Worm (Caenorhabditis elegans) whole organism, L4 larva: ENCODE results near the gene Y11D7A.9.

Source experiments
- F26F4.8 ChIP-seq: fragments of 200-800 bp; sonication (Bioruptor generic); conservative IDR thresholded peaks from 2 replicates; pipeline ENCODE4 v1.3.6; 2022; ENCODE audit warnings: missing genetic modification characterization, missing compliant biosample characterization
- F44E2.7 ChIP-seq: fragments of 200-800 bp; sonication (Bioruptor generic); IDR thresholded peaks from 2 replicates; pipeline ENCODE4 v2.1.2; 2022; ENCODE audit warnings: missing genetic modification characterization, missing compliant biosample characterization
- F49E8.2 ChIP-seq: sonication (generic microtip); optimal IDR thresholded peaks from 2 replicates; lab custom pipeline; 2016; ENCODE audit warnings: missing compliant biosample characterization, mild to moderate bottlenecking, missing genetic modification characterization, borderline replicate concordance
- T26A8.4 ChIP-seq: fragments of 200-800 bp; sonication (Bioruptor generic); IDR thresholded peaks from 2 replicates; pipeline ENCODE4 v1.3.6; 2022; ENCODE audit warnings: missing genetic modification characterization, missing compliant biosample characterization
- Y48G9A.11 ChIP-seq: fragments of 200-800 bp; sonication (Bioruptor generic); IDR thresholded peaks from 2 replicates; pipeline ENCODE4 v1.3.6; 2022; ENCODE audit warnings: missing genetic modification reagents, missing genetic modification characterization, missing compliant biosample characterization
- Y5F2A.4 ChIP-seq: fragments of 200-800 bp; sonication (Bioruptor generic); optimal IDR thresholded peaks from 2 replicates; lab custom pipeline; 2018; ENCODE audit warnings: mild to moderate bottlenecking, missing genetic modification characterization, missing compliant biosample characterization
- Y75B8A.6 ChIP-seq: fragments of 200-800 bp; sonication (Bioruptor generic); IDR thresholded peaks from 2 replicates; pipeline ENCODE4 v1.3.6; 2022; ENCODE audit warnings: missing genetic modification reagents, missing genetic modification characterization, missing compliant biosample characterization
- aha-1 ChIP-seq: fragments of 150-350 bp; peaks from one replicate; lab custom pipeline; 2014; ENCODE audit warnings: missing biosample characterization, missing genetic modification characterization
- ama-1 ChIP-seq: fragments of 150-350 bp; optimal IDR thresholded peaks from 2 replicates; lab custom pipeline; 2014; ENCODE audit warnings: inconsistent platforms, mixed read lengths
- arid-1 ChIP-seq: fragments of 200-800 bp; sonication (Bioruptor generic); conservative IDR thresholded peaks from 2 replicates; pipeline ENCODE4 v1.3.6; 2022; ENCODE audit warnings: missing genetic modification reagents, missing genetic modification characterization, missing compliant biosample characterization
- ceh-20 ChIP-seq: fragments of 200-800 bp; sonication (Bioruptor generic); IDR thresholded peaks from 2 replicates; pipeline ENCODE4 v1.3.6; 2022; ENCODE audit warnings: missing genetic modification reagents, missing genetic modification characterization, missing compliant biosample characterization
- ceh-82 ChIP-seq: sonication (generic microtip); optimal IDR thresholded peaks from 2 replicates; lab custom pipeline; 2017; ENCODE audit warnings: missing biosample characterization, missing genetic modification characterization
- cey-2 ChIP-seq: sonication (generic microtip); optimal IDR thresholded peaks from 3 replicates; lab custom pipeline; 2017; ENCODE audit warnings: missing genetic modification characterization, mild to moderate bottlenecking, missing compliant biosample characterization, antibody characterized with exemption, borderline replicate concordance; ENCODE audit not compliant: insufficient read depth
- ctbp-1 ChIP-seq: fragments of 200-800 bp; sonication (Bioruptor generic); IDR thresholded peaks from 2 replicates; pipeline ENCODE4 v1.3.6; 2022; ENCODE audit warnings: missing genetic modification reagents, missing genetic modification characterization, missing compliant biosample characterization
- daf-19 ChIP-seq: fragments of 200-800 bp; sonication (Bioruptor generic); conservative IDR thresholded peaks from 2 replicates; pipeline ENCODE4 v1.3.6; 2022; ENCODE audit warnings: missing genetic modification characterization, missing compliant biosample characterization
- dmd-6 ChIP-seq: fragments of 200-800 bp; sonication (Bioruptor generic); IDR thresholded peaks from 2 replicates; pipeline ENCODE4 v1.3.6; 2022; ENCODE audit warnings: missing genetic modification reagents, missing genetic modification characterization, missing compliant biosample characterization
- dmd-8 ChIP-seq: fragments of 200-800 bp; sonication (Bioruptor generic); IDR thresholded peaks from 2 replicates; pipeline ENCODE4 v1.3.6; 2022; ENCODE audit warnings: missing genetic modification characterization, missing compliant biosample characterization
- duxl-1 ChIP-seq: sonication (generic microtip); optimal IDR thresholded peaks from 2 replicates; lab custom pipeline; 2016; ENCODE audit warnings: mild to moderate bottlenecking, missing genetic modification characterization, moderate library complexity, missing compliant biosample characterization; ENCODE audit not compliant: poor library complexity
- egl-27 ChIP-seq: sonication (generic microtip); optimal IDR thresholded peaks from 3 replicates; lab custom pipeline; 2017; ENCODE audit warnings: missing biosample characterization, missing genetic modification reagents, missing genetic modification characterization
- egl-43 ChIP-seq: fragments of 200-800 bp; sonication (Bioruptor generic); IDR thresholded peaks from 2 replicates; pipeline ENCODE4 v1.3.6; 2022; ENCODE audit warnings: missing genetic modification reagents, missing genetic modification characterization, missing compliant biosample characterization
- fkh-10 ChIP-seq: fragments of 150-350 bp; optimal IDR thresholded peaks from 2 replicates; lab custom pipeline; 2014; ENCODE audit warnings: missing biosample characterization, missing genetic modification reagents, missing genetic modification characterization
- hif-1 ChIP-seq, 2 experiments: sonication (generic microtip); optimal IDR thresholded peaks; 2 replicates each; lab custom pipeline; 2016 to 2017; ENCODE audit warnings: missing compliant biosample characterization in 2 of 2, missing genetic modification characterization in 2 of 2, missing genetic modification reagents in 2 of 2, missing genotype in 2 of 2, mild to moderate bottlenecking in 1 of 2
- hlh-11 ChIP-seq: fragments of 200-800 bp; sonication (Bioruptor generic); optimal IDR thresholded peaks from 2 replicates; lab custom pipeline; 2018; ENCODE audit warnings: mild to moderate bottlenecking, missing genetic modification characterization, missing compliant biosample characterization
- hlh-30 ChIP-seq: sonication (generic microtip); optimal IDR thresholded peaks from 2 replicates; lab custom pipeline; 2017; ENCODE audit warnings: antibody characterized with exemption, mild to moderate bottlenecking, missing genetic modification characterization, missing compliant biosample characterization; ENCODE audit not compliant: insufficient read depth
- lim-7 ChIP-seq: fragments of 200-800 bp; sonication (Bioruptor generic); IDR thresholded peaks from 2 replicates; pipeline ENCODE4 v1.3.6; 2022; ENCODE audit warnings: missing genetic modification characterization, missing compliant biosample characterization
- lin-38 ChIP-seq: fragments of 200-800 bp; sonication (Bioruptor generic); IDR thresholded peaks from 2 replicates; pipeline ENCODE4 v1.3.6; 2022; ENCODE audit warnings: missing genetic modification reagents, missing genetic modification characterization, missing compliant biosample characterization
- lin-39 ChIP-seq: fragments of 150-350 bp; optimal IDR thresholded peaks from 2 replicates; lab custom pipeline; 2014; ENCODE audit warnings: missing biosample characterization, missing genetic modification reagents, missing genetic modification characterization
- lir-3 ChIP-seq: sonication (generic microtip); optimal IDR thresholded peaks from 2 replicates; lab custom pipeline; 2016; ENCODE audit warnings: mild to moderate bottlenecking, missing genetic modification characterization, missing compliant biosample characterization
- madf-5 ChIP-seq, 2 experiments: fragments of 200-800 bp; sonication (Bioruptor generic); IDR thresholded peaks; 2 replicates each; pipeline ENCODE4 v1.3.6; 2022; ENCODE audit warnings: missing compliant biosample characterization in 2 of 2, missing genetic modification characterization in 2 of 2
- mdl-1 ChIP-seq, 2 experiments: fragments of 150-350 bp in 1 of 2; sonication (generic microtip) in 1 of 2; optimal IDR thresholded peaks; 2 replicates each; lab custom pipeline; 2014 to 2017; ENCODE audit warnings: missing biosample characterization in 2 of 2, missing genetic modification characterization in 2 of 2
- mdt-29 ChIP-seq: fragments of 200-800 bp; sonication (Bioruptor generic); IDR thresholded peaks from 2 replicates; pipeline ENCODE4 v1.3.6; 2022; ENCODE audit warnings: missing genetic modification reagents, missing genetic modification characterization, missing compliant biosample characterization
- mep-1 ChIP-seq: fragments of 150-350 bp; sonication (generic microtip); optimal IDR thresholded peaks from 3 replicates; lab custom pipeline; 2014; ENCODE audit warnings: missing biosample characterization, missing genetic modification characterization
- mes-2 ChIP-seq: sonication (generic microtip); optimal IDR thresholded peaks from 2 replicates; lab custom pipeline; 2016; ENCODE audit warnings: missing genotype, mild to moderate bottlenecking, missing genetic modification characterization, missing compliant biosample characterization; ENCODE audit not compliant: poor library complexity, severe bottlenecking
- mxl-2 ChIP-seq: fragments of 200-800 bp; sonication (Bioruptor generic); conservative IDR thresholded peaks from 2 replicates; pipeline ENCODE4 v1.3.6; 2022; ENCODE audit warnings: missing genetic modification reagents, missing genetic modification characterization, missing compliant biosample characterization
- nhr-102 ChIP-seq: sonication (generic microtip); optimal IDR thresholded peaks from 2 replicates; lab custom pipeline; 2016; ENCODE audit warnings: mild to moderate bottlenecking, missing genetic modification characterization, moderate library complexity, missing compliant biosample characterization
- nhr-111 ChIP-seq: fragments of 200-800 bp; sonication (Bioruptor generic); optimal IDR thresholded peaks from 2 replicates; lab custom pipeline; 2018; ENCODE audit warnings: mild to moderate bottlenecking, missing genetic modification characterization, missing compliant biosample characterization
- nhr-237 ChIP-seq: sonication (generic microtip); optimal IDR thresholded peaks from 2 replicates; lab custom pipeline; 2017; ENCODE audit warnings: missing biosample characterization, missing genetic modification characterization
- nhr-48 ChIP-seq: sonication (generic microtip); optimal IDR thresholded peaks from 2 replicates; lab custom pipeline; 2016; ENCODE audit warnings: mild to moderate bottlenecking, missing genetic modification characterization, missing compliant biosample characterization
- pha-4 ChIP-seq, 2 experiments: fragments of 150-350 bp in 1 of 2; fragments of 200-800 bp in 1 of 2; sonication (Bioruptor generic) in 1 of 2; IDR thresholded peaks in 1 of 2; optimal IDR thresholded peaks in 1 of 2; 2 replicates each; pipeline versions ENCODE4 v1.3.6 to Lab custom; 2014 to 2022; ENCODE audit warnings: missing genetic modification characterization in 2 of 2, missing genetic modification reagents in 2 of 2, missing biosample characterization in 1 of 2, missing compliant biosample characterization in 1 of 2
- rbr-2 ChIP-seq: sonication (generic microtip); optimal IDR thresholded peaks from 2 replicates; lab custom pipeline; 2016; ENCODE audit warnings: missing genotype, missing genetic modification characterization, missing compliant biosample characterization
- sdz-12 ChIP-seq: fragments of 200-800 bp; sonication (Bioruptor generic); optimal IDR thresholded peaks from 2 replicates; lab custom pipeline; 2018; ENCODE audit warnings: mild to moderate bottlenecking, missing genetic modification characterization, missing compliant biosample characterization
- skn-1 ChIP-seq: fragments of 150-350 bp; optimal IDR thresholded peaks from 2 replicates; lab custom pipeline; 2014; ENCODE audit warnings: missing biosample characterization, missing genetic modification characterization
- unc-130 ChIP-seq: sonication (generic microtip); optimal IDR thresholded peaks from 2 replicates; lab custom pipeline; 2016; ENCODE audit warnings: missing genetic modification reagents, missing genetic modification characterization, missing compliant biosample characterization
- unc-62 ChIP-seq, 3 experiments: fragments of 150-350 bp in 1 of 3; sonication (generic microtip); optimal IDR thresholded peaks in 2 of 3; peaks in 1 of 3; 1 replicate in 1 of 3; 2 replicates in 2 of 3; lab custom pipeline; 2014 to 2017; ENCODE audit warnings: missing biosample characterization in 3 of 3, missing genetic modification characterization in 3 of 3, missing genetic modification reagents in 3 of 3, missing genotype in 1 of 3
- zfp-2 ChIP-seq: sonication (generic microtip); optimal IDR thresholded peaks from 2 replicates; lab custom pipeline; 2016; ENCODE audit warnings: mild to moderate bottlenecking, missing genetic modification characterization, missing compliant biosample characterization
- zfp-3 ChIP-seq: fragments of 200-800 bp; sonication (Bioruptor generic); conservative IDR thresholded peaks from 2 replicates; pipeline ENCODE4 v1.3.6; 2022; ENCODE audit warnings: missing genetic modification reagents, missing genetic modification characterization, missing compliant biosample characterization
- zip-2 ChIP-seq: fragments of 150-350 bp; optimal IDR thresholded peaks from 2 replicates; lab custom pipeline; 2014; ENCODE audit warnings: missing biosample characterization, missing genetic modification characterization
- ztf-7 ChIP-seq: fragments of 150-350 bp; optimal IDR thresholded peaks from 2 replicates; lab custom pipeline; 2014; ENCODE audit warnings: missing biosample characterization, missing genetic modification characterization

The Y11D7A.9 gene

DNA sequence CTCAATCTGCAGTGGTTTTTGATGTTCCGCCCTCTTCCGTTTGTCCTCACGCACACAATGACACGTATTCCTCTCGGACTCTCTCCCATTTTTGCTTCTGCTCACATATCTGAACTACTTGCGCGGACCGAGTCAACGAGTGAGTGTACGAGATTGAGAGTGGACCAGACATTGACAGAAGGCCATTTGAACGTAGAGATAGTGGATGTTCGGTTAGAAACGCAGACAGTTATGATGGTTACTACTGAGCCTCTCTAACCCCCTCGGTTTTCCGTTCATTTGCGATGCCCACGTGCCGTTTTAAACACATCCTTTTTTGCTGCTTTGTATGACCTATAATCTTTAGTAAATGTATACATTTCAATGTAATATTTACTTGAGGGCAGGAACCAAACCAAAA is 39.5 kb downstream of the Y11D7A.9 start (continued):
- TF ChIP-seq Y75B8A.6 (GFP tag; lab: Robert Waterston, UW) (no peak), sdz-12 (GFP tag; lab: Kevin White, UChicago) (no peak), cey-2 (tag; lab: Kevin White, UChicago) (no peak), daf-19 (no peak), duxl-1 (no peak), F49E8.2 (tag; lab: Kevin White, UChicago) (no peak), nhr-48 (no peak), mdl-1 (tag; optimal IDR thresholded peaks at IDR 0.05; lab: Kevin White, UChicago) (peak in 1 of 2 experiments; percentile 92), nhr-102 (tag; lab: Kevin White, UChicago) (no peak), zfp-3 (GFP tag; lab: Robert Waterston, UW) (no peak), ceh-20 (GFP tag; lab: Robert Waterston, UW) (0 out of 2 replicates have a peak, but pooled peaks have one; percentile 32), egl-43 (GFP tag; lab: Robert Waterston, UW) (no peak), hif-1 (tag; optimal IDR thresholded peaks at IDR 0.05; lab: Kevin White, UChicago) (peak in 1 of 2 experiments; percentile 36), lin-39 (no peak), zfp-2 (no peak), madf-5 (GFP tag; IDR thresholded peaks at IDR 0.05; lab: Robert Waterston, UW) (no peak), ctbp-1 (GFP tag; lab: Robert Waterston, UW) (no peak), mes-2 (tag; lab: Kevin White, UChicago) (peak; percentile 60), dmd-6 (GFP tag; lab: Robert Waterston, UW) (no peak), hlh-30 (tag; lab: Kevin White, UChicago) (peak; percentile 60), arid-1 (GFP tag; lab: Robert Waterston, UW) (no peak), ama-1 (lab: Kevin White, UChicago) (no peak), mep-1 (peak; percentile 45), skn-1 (tag; lab: Kevin White, UChicago) (no peak), ceh-82 (tag; lab: Kevin White, UChicago) (no peak), egl-27 (no peak), F44E2.7 (GFP tag; lab: Robert Waterston, UW) (no peak), F26F4.8 (GFP tag; lab: Robert Waterston, UW) (no peak), mxl-2 (GFP tag; lab: Robert Waterston, UW) (no peak), unc-130 (GFP tag; lab: Kevin White, UChicago) (no peak), rbr-2 (tag; lab: Kevin White, UChicago) (peak; percentile 27), fkh-10 (GFP tag; lab: Kevin White, UChicago) (peak; percentile 6), ztf-7 (tag; lab: Kevin White, UChicago) (no peak), nhr-111 (GFP tag; lab: Kevin White, UChicago) (no peak), lin-38 (GFP tag; lab: Robert Waterston, UW) (no peak), nhr-237 (tag; lab: Kevin White, UChicago) (no peak), unc-62 (GFP tag; optimal IDR thresholded peaks at IDR 0.05 in 1 of 2; lab: Kevin White, UChicago) (no peak), unc-62 (tag; optimal IDR thresholded peaks at IDR 0.05; lab: Kevin White, UChicago) (no peak), dmd-8 (GFP tag; lab: Robert Waterston, UW) (no peak), lir-3 (no peak), zip-2 (tag; lab: Kevin White, UChicago) (no peak), T26A8.4 (no peak), lim-7 (no peak), mdt-29 (no peak), aha-1 (peak; percentile 99), hlh-11 (tag; lab: Kevin White, UChicago) (no peak), pha-4 (GFP tag; IDR thresholded peaks at IDR 0.05; lab: Robert Waterston, UW) (no peak), pha-4 (tag; optimal IDR thresholded peaks at IDR 0.05; lab: Kevin White, UChicago) (no peak), Y48G9A.11 (GFP tag; lab: Robert Waterston, UW) (no peak), Y5F2A.4 (GFP tag; lab: Kevin White, UChicago) (no peak)
